Worm (Caenorhabditis elegans) whole organism, L2 larva: ENCODE data around the gene ekl-5.

Experiments used
- F13H6.1 ChIP-seq: sonication (generic microtip); optimal IDR thresholded peaks from 2 replicates; lab custom pipeline; 2016; ENCODE audit warnings: missing genetic modification characterization, missing compliant biosample characterization
- R02D3.7 ChIP-seq: fragments of 150-350 bp; optimal IDR thresholded peaks from 2 replicates; lab custom pipeline; 2014; ENCODE audit warnings: missing biosample characterization, missing genetic modification characterization
- Y55F3AM.14 ChIP-seq: fragments of 200-800 bp; sonication (Bioruptor generic); optimal IDR thresholded peaks from 2 replicates; lab custom pipeline; 2018; ENCODE audit warnings: mild to moderate bottlenecking, missing genetic modification characterization, missing compliant biosample characterization
- ZK546.5 ChIP-seq: sonication (generic microtip); optimal IDR thresholded peaks from 2 replicates; lab custom pipeline; 2017; ENCODE audit warnings: missing biosample characterization, missing genetic modification characterization
- alr-1 ChIP-seq: fragments of 150-350 bp; optimal IDR thresholded peaks from 2 replicates; lab custom pipeline; 2014; ENCODE audit warnings: missing biosample characterization, missing genetic modification characterization
- aly-2 ChIP-seq: fragments of 150-350 bp; optimal IDR thresholded peaks from 2 replicates; lab custom pipeline; 2014; ENCODE audit warnings: missing biosample characterization, missing genetic modification characterization
- ama-1 ChIP-seq: fragments of 150-350 bp; optimal IDR thresholded peaks from 2 replicates; lab custom pipeline; 2018; ENCODE audit warnings: inconsistent platforms
- blmp-1 ChIP-seq: sonication (generic microtip); optimal IDR thresholded peaks from 2 replicates; lab custom pipeline; 2017; ENCODE audit warnings: missing genetic modification characterization, mild to moderate bottlenecking, missing compliant biosample characterization, antibody characterized with exemption, moderate library complexity; ENCODE audit not compliant: insufficient read depth
- ceh-16 ChIP-seq: fragments of 150-350 bp; optimal IDR thresholded peaks from 2 replicates; lab custom pipeline; 2014; ENCODE audit warnings: missing biosample characterization, missing genetic modification characterization
- ceh-82 ChIP-seq: fragments of 150-350 bp; optimal IDR thresholded peaks from 2 replicates; lab custom pipeline; 2014; ENCODE audit warnings: missing biosample characterization, missing genetic modification characterization
- crh-2 ChIP-seq: sonication (generic microtip); optimal IDR thresholded peaks from 2 replicates; lab custom pipeline; 2017; ENCODE audit warnings: missing biosample characterization, missing genetic modification characterization
- dmd-4 ChIP-seq: sonication (generic microtip); optimal IDR thresholded peaks from 2 replicates; lab custom pipeline; 2017; ENCODE audit warnings: missing biosample characterization, missing genetic modification characterization
- elt-1 ChIP-seq: fragments of 150-350 bp; optimal IDR thresholded peaks from 2 replicates; lab custom pipeline; 2014; ENCODE audit warnings: missing biosample characterization, missing genetic modification characterization
- elt-3 ChIP-seq: sonication (generic microtip); optimal IDR thresholded peaks from 2 replicates; lab custom pipeline; 2017; ENCODE audit warnings: missing biosample characterization, missing genetic modification characterization
- fos-1 ChIP-seq: fragments of 150-350 bp; optimal IDR thresholded peaks from 2 replicates; lab custom pipeline; 2014; ENCODE audit warnings: missing biosample characterization, missing genetic modification characterization
- gmeb-1 ChIP-seq: fragments of 150-350 bp; optimal IDR thresholded peaks from 2 replicates; lab custom pipeline; 2014; ENCODE audit warnings: missing biosample characterization, missing genetic modification characterization
- lin-11 ChIP-seq: fragments of 150-350 bp; sonication (generic microtip); optimal IDR thresholded peaks from 2 replicates; lab custom pipeline; 2014; ENCODE audit warnings: missing biosample characterization, missing genetic modification characterization, inconsistent platforms, mixed read lengths
- lsy-2 ChIP-seq, 2 experiments: fragments of 150-350 bp in 1 of 2; sonication (generic microtip) in 1 of 2; optimal IDR thresholded peaks; 2 replicates each; lab custom pipeline; 2014 to 2017; ENCODE audit warnings: missing biosample characterization in 2 of 2, missing genetic modification characterization in 2 of 2
- mab-5 ChIP-seq: fragments of 150-350 bp; optimal IDR thresholded peaks from 2 replicates; lab custom pipeline; 2014; ENCODE audit warnings: missing biosample characterization, missing genetic modification characterization
- mbf-1 ChIP-seq: sonication (generic microtip); optimal IDR thresholded peaks from 2 replicates; lab custom pipeline; 2017; ENCODE audit warnings: missing biosample characterization, missing genetic modification characterization
- mdl-1 ChIP-seq, 2 experiments: fragments of 150-350 bp in 1 of 2; sonication (generic microtip) in 1 of 2; optimal IDR thresholded peaks; 2 replicates each; lab custom pipeline; 2017; ENCODE audit warnings: missing biosample characterization in 2 of 2, missing genetic modification characterization in 2 of 2
- nhr-11 ChIP-seq: fragments of 150-350 bp; optimal IDR thresholded peaks from 2 replicates; lab custom pipeline; 2014; ENCODE audit warnings: missing biosample characterization, missing genetic modification characterization
- nhr-12 ChIP-seq: fragments of 150-350 bp; optimal IDR thresholded peaks from 2 replicates; lab custom pipeline; 2014; ENCODE audit warnings: missing biosample characterization, missing genetic modification characterization
- nhr-129 ChIP-seq: fragments of 150-350 bp; optimal IDR thresholded peaks from 2 replicates; lab custom pipeline; 2014; ENCODE audit warnings: missing biosample characterization, missing genetic modification characterization
- nhr-21 ChIP-seq: fragments of 150-350 bp; optimal IDR thresholded peaks from 2 replicates; lab custom pipeline; 2014; ENCODE audit warnings: missing biosample characterization, missing genetic modification characterization
- nhr-23 ChIP-seq: fragments of 150-350 bp; optimal IDR thresholded peaks from 2 replicates; lab custom pipeline; 2014; ENCODE audit warnings: missing biosample characterization, missing genetic modification reagents, missing genetic modification characterization
- nhr-25 ChIP-seq: fragments of 150-350 bp; sonication (generic microtip); optimal IDR thresholded peaks from 3 replicates; lab custom pipeline; 2014; ENCODE audit warnings: missing biosample characterization, missing genetic modification characterization
- nhr-6 ChIP-seq: fragments of 150-350 bp; optimal IDR thresholded peaks from 2 replicates; lab custom pipeline; 2014; ENCODE audit warnings: missing biosample characterization, missing genetic modification characterization
- nhr-77 ChIP-seq: fragments of 150-350 bp; optimal IDR thresholded peaks from 2 replicates; lab custom pipeline; 2014; ENCODE audit warnings: missing biosample characterization, missing genetic modification characterization
- sem-4 ChIP-seq: fragments of 150-350 bp; optimal IDR thresholded peaks from 2 replicates; lab custom pipeline; 2014; ENCODE audit warnings: missing biosample characterization, missing genetic modification reagents, missing genetic modification characterization
- sma-3 ChIP-seq: sonication (generic microtip); optimal IDR thresholded peaks from 2 replicates; lab custom pipeline; 2016; ENCODE audit warnings: missing genetic modification reagents, missing genetic modification characterization, missing compliant biosample characterization
- sma-9 ChIP-seq, 2 experiments: fragments of 150-350 bp in 1 of 2; sonication (generic microtip) in 1 of 2; optimal IDR thresholded peaks; 2 replicates each; lab custom pipeline; 2014 to 2016; ENCODE audit warnings: missing genetic modification characterization in 2 of 2, mild to moderate bottlenecking in 1 of 2, missing biosample characterization in 1 of 2, missing compliant biosample characterization in 1 of 2, missing genetic modification reagents in 1 of 2, moderate library complexity in 1 of 2
- snpc-4 ChIP-seq: fragments of 150-350 bp; optimal IDR thresholded peaks from 2 replicates; lab custom pipeline; 2014; ENCODE audit warnings: missing biosample characterization, missing genetic modification characterization
- unc-39 ChIP-seq: fragments of 150-350 bp; optimal IDR thresholded peaks from 2 replicates; lab custom pipeline; 2014; ENCODE audit warnings: missing biosample characterization, missing genetic modification characterization
- unc-55 ChIP-seq: fragments of 150-350 bp; sonication (generic microtip); optimal IDR thresholded peaks from 3 replicates; lab custom pipeline; 2014; ENCODE audit warnings: missing biosample characterization, missing genetic modification reagents, missing genetic modification characterization
- unc-62 ChIP-seq: fragments of 150-350 bp; optimal IDR thresholded peaks from 2 replicates; lab custom pipeline; 2014; ENCODE audit warnings: missing biosample characterization, missing genetic modification reagents, missing genetic modification characterization
- zag-1 ChIP-seq: fragments of 150-350 bp; optimal IDR thresholded peaks from 2 replicates; lab custom pipeline; 2014; ENCODE audit warnings: missing biosample characterization, missing genetic modification characterization
- ztf-11 ChIP-seq: sonication (generic microtip); optimal IDR thresholded peaks from 2 replicates; lab custom pipeline; 2017; ENCODE audit warnings: missing biosample characterization, missing genetic modification characterization
- ztf-4 ChIP-seq: fragments of 150-350 bp; optimal IDR thresholded peaks from 2 replicates; lab custom pipeline; 2014; ENCODE audit warnings: missing biosample characterization, missing genetic modification characterization

The ekl-5 gene

DNA sequence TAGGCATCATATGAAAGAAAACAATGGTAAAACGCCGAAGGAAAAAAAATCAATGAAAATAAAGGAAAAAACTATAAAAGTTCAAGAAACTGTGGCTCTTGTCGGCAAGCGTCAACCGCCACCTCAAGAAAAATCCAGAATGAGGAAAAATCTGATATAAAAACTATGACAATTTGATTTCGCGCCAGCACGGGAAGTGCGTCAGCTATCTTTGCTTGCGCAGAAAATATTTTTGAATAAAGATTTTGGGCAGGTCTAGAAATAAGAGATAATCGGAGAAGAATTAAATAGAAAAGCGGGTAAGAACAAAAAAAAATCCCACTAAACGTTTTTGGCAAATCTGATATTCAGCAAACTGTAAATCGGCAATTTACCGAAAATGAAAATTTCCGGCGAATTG lies 1.2 kb upstream of the ekl-5 start:
- TF ChIP-seq mbf-1 (tag; lab: Kevin White, UChicago), result no peak
- no peak for TF ChIP-seq ceh-82 (tag; lab: Kevin White, UChicago)
- no peak for TF ChIP-seq aly-2 (tag; lab: Kevin White, UChicago)
- TF ChIP-seq nhr-21 (tag; lab: Kevin White, UChicago), result no peak
- TF ChIP-seq crh-2 (tag; lab: Kevin White, UChicago), result peak; percentile 16
- no peak for TF ChIP-seq Y55F3AM.14
- TF ChIP-seq ZK546.5, result no peak
- no peak for TF ChIP-seq alr-1 (tag; lab: Kevin White, UChicago)
- TF ChIP-seq ama-1 (lab: Kevin White, UChicago), result no peak
- no peak for TF ChIP-seq unc-39 (tag; lab: Kevin White, UChicago)
- TF ChIP-seq unc-62 (GFP tag; lab: Kevin White, UChicago), result no peak
- TF ChIP-seq nhr-6, result no peak
- peak; percentile 6 for TF ChIP-seq gmeb-1 (tag; lab: Kevin White, UChicago)
- TF ChIP-seq elt-3, result no peak
- no peak for TF ChIP-seq sma-9 (GFP tag; optimal IDR thresholded peaks at IDR 0.05; lab: Kevin White, UChicago)
- no peak for TF ChIP-seq sma-9 (tag; optimal IDR thresholded peaks at IDR 0.05; lab: Kevin White, UChicago)
- TF ChIP-seq snpc-4 (tag; lab: Kevin White, UChicago), result no peak
- no peak for TF ChIP-seq nhr-23
- TF ChIP-seq lsy-2 (tag; optimal IDR thresholded peaks at IDR 0.05; lab: Kevin White, UChicago), result peak in 1 of 2 experiments; percentile 46
- TF ChIP-seq sma-3 (GFP tag; lab: Kevin White, UChicago), result no peak
- no peak for TF ChIP-seq nhr-12 (tag; lab: Kevin White, UChicago)
- TF ChIP-seq ztf-11 (tag; lab: Kevin White, UChicago), result no peak
- TF ChIP-seq F13H6.1, result no peak
- no peak for TF ChIP-seq blmp-1 (tag; lab: Kevin White, UChicago)
- no peak for TF ChIP-seq sem-4 (tag; lab: Kevin White, UChicago)
- no peak for TF ChIP-seq mab-5
- no peak for TF ChIP-seq R02D3.7 (tag; lab: Kevin White, UChicago)
- TF ChIP-seq unc-55 (GFP tag; lab: Kevin White, UChicago), result peak; percentile 46
- no peak for TF ChIP-seq fos-1 (tag; lab: Kevin White, UChicago)
- TF ChIP-seq elt-1 (tag; lab: Kevin White, UChicago), result no peak
- TF ChIP-seq nhr-77 (tag; lab: Kevin White, UChicago), result no peak
- TF ChIP-seq nhr-25, result no peak
- no peak for TF ChIP-seq zag-1 (tag; lab: Kevin White, UChicago)
- TF ChIP-seq nhr-129 (tag; lab: Kevin White, UChicago), result no peak
- no peak for TF ChIP-seq mdl-1 (tag; optimal IDR thresholded peaks at IDR 0.05; lab: Kevin White, UChicago)
- no peak for TF ChIP-seq ztf-4 (tag; lab: Kevin White, UChicago)
- TF ChIP-seq, all 48 proteins: peak for 4

DNA sequence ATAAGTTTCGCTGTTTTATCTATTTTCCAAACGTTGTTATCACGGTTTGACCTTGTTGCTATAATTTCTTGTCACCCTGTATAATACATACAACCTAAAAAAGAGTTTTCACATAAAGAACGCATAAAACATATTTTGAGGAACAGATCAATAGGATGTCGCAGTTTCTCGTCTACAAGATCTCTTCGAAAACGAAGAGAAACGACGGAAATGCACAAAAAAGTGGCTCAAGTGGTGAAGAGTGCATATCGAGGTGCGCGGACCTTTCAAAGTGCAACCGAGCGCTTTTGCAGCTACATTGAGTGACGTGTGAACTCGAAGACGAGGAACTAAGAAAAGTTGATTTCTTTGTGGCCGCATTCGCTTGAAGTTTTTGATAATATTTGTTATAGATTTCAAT lies 2.7 kb downstream of the ekl-5 start, which contains the start of gene Y26E6A.2:
Y26E6A.2 (minus strand) TSS at position 101 of the 400 bp plus-strand sequence.
- no peak for TF ChIP-seq sma-3 (GFP tag; lab: Kevin White, UChicago)
- TF ChIP-seq unc-39 (tag; lab: Kevin White, UChicago), result no peak
- TF ChIP-seq ZK546.5, result no peak
- no peak for TF ChIP-seq dmd-4 (tag; lab: Kevin White, UChicago)
- no peak for TF ChIP-seq R02D3.7 (tag; lab: Kevin White, UChicago)
- TF ChIP-seq blmp-1 (tag; lab: Kevin White, UChicago), result no peak
- TF ChIP-seq ceh-82 (tag; lab: Kevin White, UChicago), result no peak
- TF ChIP-seq nhr-11 (tag; lab: Kevin White, UChicago), result no peak
- TF ChIP-seq ceh-16, result no peak
- TF ChIP-seq, all 48 proteins: peak for 0

DNA sequence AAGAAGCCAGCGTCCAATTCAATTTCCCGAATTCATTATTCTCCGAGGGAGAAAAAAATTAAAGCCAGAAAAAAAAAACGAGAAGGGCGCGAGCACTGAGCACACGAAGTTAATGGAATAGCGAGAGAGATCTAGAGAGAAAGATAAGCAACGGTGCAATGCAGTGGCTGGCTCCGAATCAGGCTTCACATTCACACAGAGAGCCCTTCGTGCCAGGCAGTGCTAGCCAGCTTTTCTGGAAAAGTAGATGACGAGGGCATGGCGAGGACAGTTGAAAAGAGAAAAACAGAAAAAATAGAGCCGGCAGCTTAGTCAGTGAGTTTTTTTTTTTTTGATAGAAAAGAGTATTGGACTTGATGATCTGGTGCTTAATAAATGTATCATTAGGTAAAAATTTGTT lies 3.3 kb downstream of the ekl-5 start:
- no peak for TF ChIP-seq R02D3.7 (tag; lab: Kevin White, UChicago)
- no peak for TF ChIP-seq ceh-82 (tag; lab: Kevin White, UChicago)
- TF ChIP-seq nhr-23, result no peak
- peak in 1 of 2 experiments; percentile 25 for TF ChIP-seq lsy-2 (tag; optimal IDR thresholded peaks at IDR 0.05; lab: Kevin White, UChicago)
- TF ChIP-seq nhr-25, result no peak
- TF ChIP-seq mdl-1 (tag; optimal IDR thresholded peaks at IDR 0.05; lab: Kevin White, UChicago), result no peak
- TF ChIP-seq lin-11 (tag; lab: Kevin White, UChicago), result peak; percentile 62
- TF ChIP-seq, all 48 proteins: peak for 2
